Worm (Caenorhabditis elegans) whole organism, young adult: ENCODE results near the gene his-42.
A peak's percentile ranks its signal among the peaks of the same experiment; 100 is the strongest.

Source experiments
- K11D2.4 ChIP-seq: fragments of 200-800 bp; sonication (Bioruptor generic); IDR thresholded peaks from 2 replicates; pipeline ENCODE4 v1.3.6; 2022; ENCODE audit warnings: missing genetic modification reagents, missing genetic modification characterization, missing compliant biosample characterization
- K12H6.12 ChIP-seq: fragments of 200-800 bp; sonication (Bioruptor generic); optimal IDR thresholded peaks from 2 replicates; lab custom pipeline; 2018; ENCODE audit warnings: mild to moderate bottlenecking, missing genetic modification characterization, missing compliant biosample characterization
- T07F8.4 ChIP-seq: sonication (generic microtip); optimal IDR thresholded peaks from 2 replicates; lab custom pipeline; 2016; ENCODE audit warnings: mild to moderate bottlenecking, missing genetic modification characterization, moderate library complexity, missing compliant biosample characterization
- T26A5.8 ChIP-seq: sonication (generic microtip); optimal IDR thresholded peaks from 2 replicates; lab custom pipeline; 2016; ENCODE audit warnings: missing genetic modification characterization, missing compliant biosample characterization
- Y53G8AR.9 ChIP-seq: fragments of 200-800 bp; sonication (Bioruptor generic); conservative IDR thresholded peaks from 2 replicates; pipeline ENCODE4 v1.3.6; 2022; ENCODE audit warnings: missing genetic modification reagents, missing genetic modification characterization, missing compliant biosample characterization
- Y67H2A.10 ChIP-seq: fragments of 200-800 bp; sonication (Bioruptor generic); conservative IDR thresholded peaks from 2 replicates; pipeline ENCODE4 v1.3.6; 2022; ENCODE audit warnings: missing genetic modification reagents, missing genetic modification characterization, missing compliant biosample characterization
- Y79H2A.3 ChIP-seq: fragments of 200-800 bp; sonication (Bioruptor generic); conservative IDR thresholded peaks from 2 replicates; pipeline ENCODE4 v1.3.6; 2022; ENCODE audit warnings: missing genetic modification reagents, missing genetic modification characterization, missing compliant biosample characterization
- akir-1 ChIP-seq: fragments of 200-800 bp; sonication (Bioruptor generic); optimal IDR thresholded peaks from 2 replicates; lab custom pipeline; 2018; ENCODE audit warnings: mild to moderate bottlenecking, missing genetic modification characterization, moderate library complexity, missing compliant biosample characterization
- attf-3 ChIP-seq: fragments of 200-800 bp; sonication (Bioruptor generic); conservative IDR thresholded peaks from 2 replicates; pipeline ENCODE4 v1.3.6; 2022; ENCODE audit warnings: missing genetic modification reagents, missing genetic modification characterization, missing compliant biosample characterization
- attf-5 ChIP-seq: fragments of 200-800 bp; sonication (Bioruptor generic); optimal IDR thresholded peaks from 2 replicates; lab custom pipeline; 2018; ENCODE audit warnings: mild to moderate bottlenecking, missing genetic modification characterization, missing compliant biosample characterization
- bed-1 ChIP-seq: fragments of 200-800 bp; sonication (Bioruptor generic); IDR thresholded peaks from 2 replicates; pipeline ENCODE4 v1.3.6; 2022; ENCODE audit warnings: missing genetic modification reagents, missing genetic modification characterization, missing compliant biosample characterization
- cebp-1 ChIP-seq, 2 experiments: fragments of 200-800 bp in 1 of 2; sonication (Bioruptor generic) in 1 of 2; sonication (generic microtip) in 1 of 2; IDR thresholded peaks in 1 of 2; optimal IDR thresholded peaks in 1 of 2; 2 replicates each; pipeline versions ENCODE4 v1.3.6 to Lab custom; 2017 to 2022; ENCODE audit warnings: missing compliant biosample characterization in 2 of 2, missing genetic modification characterization in 2 of 2, mild to moderate bottlenecking in 1 of 2, missing genetic modification reagents in 1 of 2, moderate library complexity in 1 of 2
- ceh-27 ChIP-seq: fragments of 200-800 bp; sonication (Bioruptor generic); optimal IDR thresholded peaks from 2 replicates; lab custom pipeline; 2018; ENCODE audit warnings: mild to moderate bottlenecking, missing genetic modification characterization, moderate library complexity, missing compliant biosample characterization
- ceh-91 ChIP-seq: fragments of 200-800 bp; sonication (Bioruptor generic); IDR thresholded peaks from 2 replicates; pipeline ENCODE4 v1.3.6; 2022; ENCODE audit warnings: missing genetic modification reagents, missing genetic modification characterization, missing compliant biosample characterization
- dox-1 ChIP-seq: fragments of 200-800 bp; sonication (Bioruptor generic); IDR thresholded peaks from 2 replicates; pipeline ENCODE4 v1.3.6; 2022; ENCODE audit warnings: missing genetic modification reagents, missing genetic modification characterization, missing compliant biosample characterization
- dpl-1 ChIP-seq: fragments of 150-350 bp; optimal IDR thresholded peaks from 2 replicates; lab custom pipeline; 2014; ENCODE audit warnings: missing biosample characterization, missing genetic modification reagents, missing genetic modification characterization
- egrh-3 ChIP-seq: fragments of 200-800 bp; sonication (Bioruptor generic); IDR thresholded peaks from 2 replicates; pipeline ENCODE4 v1.3.6; 2022; ENCODE audit warnings: missing genetic modification reagents, missing genetic modification characterization, missing compliant biosample characterization
- hlh-12 ChIP-seq: sonication (generic microtip); optimal IDR thresholded peaks from 2 replicates; lab custom pipeline; 2016; ENCODE audit warnings: missing genetic modification characterization, missing compliant biosample characterization
- hmg-1.2 ChIP-seq: fragments of 200-800 bp; sonication (Bioruptor generic); IDR thresholded peaks from 2 replicates; pipeline ENCODE4 v1.3.6; 2022; ENCODE audit warnings: missing genetic modification reagents, missing genetic modification characterization, missing compliant biosample characterization
- hrde-1 ChIP-seq: sonication (generic microtip); optimal IDR thresholded peaks from 2 replicates; lab custom pipeline; 2016; ENCODE audit warnings: missing genetic modification characterization, mild to moderate bottlenecking, missing compliant biosample characterization, moderate library complexity, missing genotype, missing genetic modification reagents, borderline replicate concordance
- let-607 ChIP-seq, 2 experiments: fragments of 200-800 bp in 1 of 2; sonication (Bioruptor generic) in 1 of 2; sonication (generic microtip) in 1 of 2; optimal IDR thresholded peaks; 2 replicates each; lab custom pipeline; 2016 to 2018; ENCODE audit warnings: mild to moderate bottlenecking in 2 of 2, missing compliant biosample characterization in 2 of 2, missing genetic modification characterization in 2 of 2, moderate library complexity in 2 of 2, missing genotype in 1 of 2
- lin-26 ChIP-seq: fragments of 200-800 bp; sonication (Bioruptor generic); IDR thresholded peaks from 2 replicates; pipeline ENCODE4 v1.3.6; 2022; ENCODE audit warnings: missing genetic modification reagents, missing genetic modification characterization, missing compliant biosample characterization
- lin-40 ChIP-seq: sonication (generic microtip); optimal IDR thresholded peaks from 2 replicates; lab custom pipeline; 2016; ENCODE audit warnings: missing genetic modification characterization, mild to moderate bottlenecking, missing compliant biosample characterization, missing genotype, missing genetic modification reagents
- mcd-1 ChIP-seq: fragments of 200-800 bp; sonication (Bioruptor generic); IDR thresholded peaks from 2 replicates; pipeline ENCODE4 v1.3.6; 2022; ENCODE audit warnings: missing genetic modification reagents, missing genetic modification characterization, missing compliant biosample characterization
- mel-28 ChIP-seq: sonication (generic microtip); optimal IDR thresholded peaks from 2 replicates; lab custom pipeline; 2016; ENCODE audit warnings: borderline replicate concordance, mild to moderate bottlenecking, missing genetic modification characterization, missing compliant biosample characterization
- nfya-2 ChIP-seq: fragments of 200-800 bp; sonication (Bioruptor generic); IDR thresholded peaks from 2 replicates; pipeline ENCODE4 v1.3.6; 2022; ENCODE audit warnings: missing genetic modification reagents, missing genetic modification characterization, missing compliant biosample characterization
- nfyb-1 ChIP-seq: fragments of 200-800 bp; sonication (Bioruptor generic); IDR thresholded peaks from 2 replicates; pipeline ENCODE4 v1.3.6; 2022; ENCODE audit warnings: missing genetic modification reagents, missing genetic modification characterization, missing compliant biosample characterization
- nhr-80 ChIP-seq: sonication (generic microtip); optimal IDR thresholded peaks from 2 replicates; lab custom pipeline; 2016; ENCODE audit warnings: missing genetic modification characterization, missing compliant biosample characterization
- rec-8 ChIP-seq, 2 experiments: sonication (generic microtip); optimal IDR thresholded peaks; 2 replicates each; lab custom pipeline; 2016; ENCODE audit warnings: mild to moderate bottlenecking in 2 of 2, missing genetic modification characterization in 2 of 2, missing genetic modification reagents in 2 of 2, missing genotype in 2 of 2, missing biosample characterization in 1 of 2, missing compliant biosample characterization in 1 of 2, moderate library complexity in 1 of 2
- sea-2 ChIP-seq: fragments of 200-800 bp; sonication (Bioruptor generic); IDR thresholded peaks from 2 replicates; pipeline ENCODE4 v1.3.6; 2022; ENCODE audit warnings: missing genetic modification characterization, missing compliant biosample characterization
- tbp1 ChIP-seq: fragments of 200-800 bp; sonication (Bioruptor generic); optimal IDR thresholded peaks from 2 replicates; lab custom pipeline; 2018; ENCODE audit warnings: mild to moderate bottlenecking, missing genetic modification characterization, missing compliant biosample characterization
- unc-130 ChIP-seq: sonication (generic microtip); optimal IDR thresholded peaks from 2 replicates; lab custom pipeline; 2016; ENCODE audit warnings: missing genetic modification reagents, missing genetic modification characterization, missing compliant biosample characterization
- zfh-2 ChIP-seq: fragments of 200-800 bp; sonication (Bioruptor generic); conservative IDR thresholded peaks from 2 replicates; pipeline ENCODE4 v1.3.6; 2022; ENCODE audit warnings: missing genetic modification reagents, missing genetic modification characterization, missing compliant biosample characterization
- zim-3 ChIP-seq: sonication (generic microtip); optimal IDR thresholded peaks from 2 replicates; lab custom pipeline; 2017; ENCODE audit warnings: mild to moderate bottlenecking, missing genetic modification characterization, moderate library complexity, missing compliant biosample characterization
- ztf-18 ChIP-seq: sonication (generic microtip); optimal IDR thresholded peaks from 2 replicates; lab custom pipeline; 2016; ENCODE audit warnings: missing genotype, mild to moderate bottlenecking, missing genetic modification characterization, missing compliant biosample characterization

his-42 gene

ce11 chrII:13859847-13860246 lies 31.4 kb upstream of the his-42 start:
- TF ChIP-seq ceh-91 (GFP tag; lab: Robert Waterston, UW), result 0 out of 2 replicates have a peak, but pooled peaks have one; percentile 14
- TF ChIP-seq zim-3 (tag; lab: Kevin White, UChicago), result no peak
- no peak for TF ChIP-seq T07F8.4
- no peak for TF ChIP-seq lin-40
- TF ChIP-seq rec-8 (tag; optimal IDR thresholded peaks at IDR 0.05; lab: Kevin White, UChicago), result no peak
- TF ChIP-seq cebp-1 (GFP tag; IDR thresholded peaks at IDR 0.05; lab: Robert Waterston, UW), result no peak
- TF ChIP-seq cebp-1 (tag; optimal IDR thresholded peaks at IDR 0.05; lab: Kevin White, UChicago), result peak; percentile 39
- TF ChIP-seq akir-1 (GFP tag; lab: Kevin White, UChicago), result no peak
- TF ChIP-seq unc-130, result no peak
- TF ChIP-seq tbp1, result no peak
- no peak for TF ChIP-seq ztf-18 (tag; lab: Kevin White, UChicago)
- no peak for TF ChIP-seq Y79H2A.3
- no peak for TF ChIP-seq mcd-1 (GFP tag; lab: Robert Waterston, UW)
- no peak for TF ChIP-seq mel-28 (tag; lab: Kevin White, UChicago)
- TF ChIP-seq Y53G8AR.9 (GFP tag; lab: Robert Waterston, UW), result no peak
- TF ChIP-seq ceh-27, result no peak
- no peak for TF ChIP-seq attf-5
- no peak for TF ChIP-seq dpl-1
- no peak for TF ChIP-seq hrde-1 (tag; lab: Kevin White, UChicago)
- no peak for TF ChIP-seq K11D2.4 (GFP tag; lab: Robert Waterston, UW)
- TF ChIP-seq T26A5.8 (tag; lab: Kevin White, UChicago), result no peak
- no peak for TF ChIP-seq hlh-12 (tag; lab: Kevin White, UChicago)
- peak; percentile 6; the same call in 1 of the 2 replicates for TF ChIP-seq hmg-1.2 (GFP tag; lab: Robert Waterston, UW)
- TF ChIP-seq let-607 (tag; optimal IDR thresholded peaks at IDR 0.05; lab: Kevin White, UChicago), result no peak
- TF ChIP-seq bed-1, result no peak
- TF ChIP-seq nfya-2 (GFP tag; lab: Robert Waterston, UW), result no peak
- no peak for TF ChIP-seq sea-2 (GFP tag; lab: Robert Waterston, UW)
- peak; percentile 23 for TF ChIP-seq nhr-80 (tag; lab: Kevin White, UChicago)

- TF ChIP-seq egrh-3 (GFP tag; lab: Robert Waterston, UW), result peak; percentile 38; the same call in 1 of the 2 replicates
- peak; percentile 89 for TF ChIP-seq zfh-2
- no peak for TF ChIP-seq attf-3
- TF ChIP-seq mel-28 (tag; lab: Kevin White, UChicago), result no peak
- TF ChIP-seq lin-26 (GFP tag; lab: Robert Waterston, UW), result 0 out of 2 replicates have a peak, but pooled peaks have one; percentile 29
- peak; percentile 37; the same call in 1 of the 2 replicates for TF ChIP-seq dox-1 (GFP tag; lab: Robert Waterston, UW)
- TF ChIP-seq K12H6.12 (tag; lab: Kevin White, UChicago), result no peak
Observed at ce11 chrII:13858352-13858751, 29.9 kb upstream of the his-42 start.

- peak; percentile 97 for TF ChIP-seq nfyb-1 (GFP tag; lab: Robert Waterston, UW)
- TF ChIP-seq tbp1, result no peak
- no peak for TF ChIP-seq Y67H2A.10 (GFP tag; lab: Robert Waterston, UW)
- 0 out of 2 replicates have a peak, but pooled peaks have one; percentile 28 for TF ChIP-seq nfya-2 (GFP tag; lab: Robert Waterston, UW)
Observed at ce11 chrII:13855352-13855751, 26.9 kb upstream of the his-42 start.
